Worm (Caenorhabditis elegans) whole organism, early embryonic: ENCODE data around the gene jun-1.

Experiments used
- B0310.2 ChIP-seq: sonication (generic microtip); optimal IDR thresholded peaks from 2 replicates; lab custom pipeline; 2016; ENCODE audit warnings: mild to moderate bottlenecking, missing genetic modification characterization, missing compliant biosample characterization
- ama-1 ChIP-seq: fragments of 150-350 bp; optimal IDR thresholded peaks from 2 replicates; lab custom pipeline; 2014
- ets-7 ChIP-seq: sonication (generic microtip); optimal IDR thresholded peaks from 2 replicates; lab custom pipeline; 2016; ENCODE audit warnings: missing genotype, missing genetic modification characterization, missing compliant biosample characterization
- flt-1 ChIP-seq: fragments of 200-800 bp; sonication (Bioruptor generic); IDR thresholded peaks from 2 replicates; pipeline ENCODE4 v1.3.6; 2022; ENCODE audit warnings: missing genetic modification characterization, missing compliant biosample characterization
- hmg-4 ChIP-seq: fragments of 200-800 bp; sonication (Bioruptor generic); optimal IDR thresholded peaks from 2 replicates; lab custom pipeline; 2018; ENCODE audit warnings: mild to moderate bottlenecking, missing genetic modification characterization, missing compliant biosample characterization
- sea-1 ChIP-seq: fragments of 200-800 bp; sonication (Bioruptor generic); conservative IDR thresholded peaks from 2 replicates; pipeline ENCODE4 v1.3.6; 2022; ENCODE audit warnings: missing genetic modification characterization, missing compliant biosample characterization
- tbx-37 ChIP-seq: fragments of 200-800 bp; sonication (Bioruptor generic); conservative IDR thresholded peaks from 2 replicates; pipeline ENCODE4 v1.3.6; 2022; ENCODE audit warnings: missing genetic modification reagents, missing genetic modification characterization, missing compliant biosample characterization

DNA sequence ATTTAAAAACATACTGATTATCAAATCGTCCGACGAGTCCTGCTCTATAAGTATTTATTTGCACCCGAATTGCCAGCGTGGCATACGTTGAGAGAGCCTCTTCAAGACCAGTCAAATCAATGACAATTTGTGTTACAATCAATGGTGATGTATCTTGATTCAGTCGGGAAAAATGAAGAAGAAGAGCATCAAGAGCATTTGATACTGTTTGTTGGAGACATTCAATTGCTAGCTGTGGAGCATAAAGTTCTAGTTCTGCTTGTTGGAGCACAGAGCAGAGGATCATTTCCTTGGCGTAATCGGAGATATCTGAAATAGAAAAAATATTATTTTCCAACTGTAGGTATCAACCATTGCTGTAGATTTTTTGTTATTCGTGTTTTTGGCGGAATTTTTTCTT is 60.5 kb downstream of the jun-1 start:
- TF ChIP-seq ama-1 (lab: Kevin White, UChicago) (no peak), tbx-37 (GFP tag; lab: Robert Waterston, UW) (no peak), ets-7 (tag; lab: Kevin White, UChicago) (no peak), hmg-4 (GFP tag; lab: Kevin White, UChicago) (no peak), B0310.2 (tag; lab: Kevin White, UChicago) (no peak), sea-1 (no peak), flt-1 (GFP tag; lab: Robert Waterston, UW) (no peak)
